Worm (Caenorhabditis elegans): ENCODE results near the gene popl-7.

The popl-7 gene

ce11 chrIV:13346078-13346477, 24.4 kb upstream of the popl-7 start:
- no peak for TF ChIP-seq nhr-12 (tag; optimal IDR thresholded peaks at IDR 0.05)
- peak; percentile 85 for TF ChIP-seq jun-1 (tag; optimal IDR thresholded peaks at IDR 0.05)
- TF ChIP-seq fos-1 (tag; optimal IDR thresholded peaks at IDR 0.05) = peak; percentile 36
- peak; percentile 64 for TF ChIP-seq pqm-1 (tag; optimal IDR thresholded peaks at IDR 0.05)
- peak; percentile 99 for TF ChIP-seq pha-4 (tag; optimal IDR thresholded peaks at IDR 0.05)
- TF ChIP-seq ztf-11 (tag; optimal IDR thresholded peaks at IDR 0.05) = no peak
- peak; percentile 66 for TF ChIP-seq elt-2 (tag; optimal IDR thresholded peaks at IDR 0.05)

ce11 chrIV:13347232-13347715, 23.2 kb upstream of the popl-7 start, which contains the start of gene W02A2.9:
Gene W02A2.9, plus strand, starts transcription at chrIV:13347665.
- no peak for TF ChIP-seq nhr-23 (tag; optimal IDR thresholded peaks at IDR 0.05)
- TF ChIP-seq daf-12 (tag; optimal IDR thresholded peaks at IDR 0.05) = no peak
- TF ChIP-seq aly-2 (tag; optimal IDR thresholded peaks at IDR 0.05) = no peak
- TF ChIP-seq jun-1 (tag; optimal IDR thresholded peaks at IDR 0.05) = peak; percentile 60
- peak; percentile 89 for TF ChIP-seq elt-2 (tag; optimal IDR thresholded peaks at IDR 0.05)
- TF ChIP-seq snpc-4 (tag; optimal IDR thresholded peaks at IDR 0.05) = no peak
- TF ChIP-seq mdl-1 (tag; optimal IDR thresholded peaks at IDR 0.05) = no peak
- TF ChIP-seq ceh-28 (tag; optimal IDR thresholded peaks at IDR 0.05) = no peak
- TF ChIP-seq pqm-1 (tag; optimal IDR thresholded peaks at IDR 0.05) = peak; percentile 99
- TF ChIP-seq mml-1 (tag; optimal IDR thresholded peaks at IDR 0.05) = no peak
- TF ChIP-seq ceh-16 (tag; optimal IDR thresholded peaks at IDR 0.05) = no peak
- TF ChIP-seq ceh-82 (tag; optimal IDR thresholded peaks at IDR 0.05) = no peak
- TF ChIP-seq elt-1 (tag; optimal IDR thresholded peaks at IDR 0.05) = no peak
- TF ChIP-seq pha-4 (tag; optimal IDR thresholded peaks at IDR 0.05) = peak; percentile 87
- TF ChIP-seq hmg-11 (tag; optimal IDR thresholded peaks at IDR 0.05) = no peak

ce11 chrIV:13348592-13348991, 21.9 kb upstream of the popl-7 start, which contains the start of gene W02A2.12:
Gene W02A2.12, minus strand, starts transcription at chrIV:13348831.
- TF ChIP-seq ama-1 (optimal IDR thresholded peaks at IDR 0.05) = no peak
- TF ChIP-seq elt-2 (tag; optimal IDR thresholded peaks at IDR 0.05) = no peak
- no peak for TF ChIP-seq lin-15B (tag; optimal IDR thresholded peaks at IDR 0.05)
- TF ChIP-seq unc-62 (GFP tag; optimal IDR thresholded peaks at IDR 0.05) = no peak
- TF ChIP-seq jun-1 (tag; optimal IDR thresholded peaks at IDR 0.05) = no peak
- no peak for TF ChIP-seq mml-1 (tag; optimal IDR thresholded peaks at IDR 0.05)
- no peak for TF ChIP-seq ceh-28 (tag; optimal IDR thresholded peaks at IDR 0.05)
- no peak for TF ChIP-seq lsy-12 (tag; optimal IDR thresholded peaks at IDR 0.05)

ce11 chrIV:13353143-13353773, 17.2 kb upstream of the popl-7 start, which contains the start of the genes rec-8 and mex-5:
Gene rec-8, minus strand, starts transcription at chrIV:13353193.
Gene mex-5, plus strand, starts transcription at chrIV:13353723.
- TF ChIP-seq tbx-2 (tag; optimal IDR thresholded peaks at IDR 0.05) (no peak), lin-39 (tag; optimal IDR thresholded peaks at IDR 0.05) (no peak), ceh-9 (tag; optimal IDR thresholded peaks at IDR 0.05) (no peak), ceh-16 (tag; optimal IDR thresholded peaks at IDR 0.05) (no peak), sea-2 (GFP tag; optimal IDR thresholded peaks at IDR 0.05) (no peak), elt-1 (tag; optimal IDR thresholded peaks at IDR 0.05) (peak; percentile 80), egl-27 (tag; optimal IDR thresholded peaks at IDR 0.05) (no peak)

ce11 chrIV:13354044-13354443, 16.4 kb upstream of the popl-7 start:
- TF ChIP-seq eor-1 (tag; optimal IDR thresholded peaks at IDR 0.05) (no peak), mml-1 (tag; optimal IDR thresholded peaks at IDR 0.05) (no peak), ceh-16 (tag; optimal IDR thresholded peaks at IDR 0.05) (no peak), elt-3 (tag; optimal IDR thresholded peaks at IDR 0.05) (no peak), nfya-1 (tag; optimal IDR thresholded peaks at IDR 0.05; ENCODE audit: insufficient read depth) (no peak), egl-5 (tag; optimal IDR thresholded peaks at IDR 0.05) (no peak), ceh-28 (tag; optimal IDR thresholded peaks at IDR 0.05) (no peak), nhr-237 (tag; optimal IDR thresholded peaks at IDR 0.05) (no peak), sea-2 (GFP tag; optimal IDR thresholded peaks at IDR 0.05) (no peak), lsy-12 (tag; optimal IDR thresholded peaks at IDR 0.05) (no peak), fos-1 (tag; optimal IDR thresholded peaks at IDR 0.05) (no peak), elt-2 (tag; optimal IDR thresholded peaks at IDR 0.05) (no peak), lin-15B (tag; optimal IDR thresholded peaks at IDR 0.05) (no peak)

Data from whole organism, L3 larva.